Worm (Caenorhabditis elegans): Measurements from ENCODE around the gene ndua-7.

ndua-7 gene

ce11 chrII:13492948-13493347 is 1.5 kb downstream of the ndua-7 start, which contains the start of gene F45H10.2:
TSS of gene F45H10.2 (minus strand) at chrII:13493048.
- TF ChIP-seq T22C8.4 (GFP tag; IDR thresholded peaks at IDR 0.05) (no peak), ztf-23 (GFP tag; IDR thresholded peaks at IDR 0.05) (no peak), cog-1 (tag; optimal IDR thresholded peaks at IDR 0.05) (no peak), flt-1 (GFP tag; IDR thresholded peaks at IDR 0.05) (no peak), tab-1 (GFP tag; IDR thresholded peaks at IDR 0.05) (no peak), med-1 (GFP tag; optimal IDR thresholded peaks at IDR 0.05; ENCODE audit: insufficient read depth) (no peak), klf-2 (GFP tag; conservative IDR thresholded peaks at IDR 0.05) (no peak), ref-1 (GFP tag; conservative IDR thresholded peaks at IDR 0.05) (no peak), ztf-29 (GFP tag; IDR thresholded peaks at IDR 0.05) (no peak)

- TF ChIP-seq cog-1 (tag; optimal IDR thresholded peaks at IDR 0.05): no peak
- TF ChIP-seq ztf-29 (GFP tag; IDR thresholded peaks at IDR 0.05): no peak
- TF ChIP-seq med-1 (GFP tag; optimal IDR thresholded peaks at IDR 0.05; ENCODE audit: insufficient read depth): no peak
- TF ChIP-seq flt-1 (GFP tag; IDR thresholded peaks at IDR 0.05): no peak
- TF ChIP-seq T22C8.4 (GFP tag; IDR thresholded peaks at IDR 0.05): no peak
- no peak for TF ChIP-seq klf-2 (GFP tag; conservative IDR thresholded peaks at IDR 0.05)
- TF ChIP-seq ztf-23 (GFP tag; IDR thresholded peaks at IDR 0.05): no peak
- TF ChIP-seq tab-1 (GFP tag; IDR thresholded peaks at IDR 0.05): no peak
- no peak for TF ChIP-seq ref-1 (GFP tag; conservative IDR thresholded peaks at IDR 0.05)
Observed at ce11 chrII:13491254-13491889, 3.0 kb downstream of the ndua-7 start, which contains the start of gene alh-7. TSS of gene alh-7 (minus strand) at chrII:13491786.

- no peak for TF ChIP-seq klf-2 (GFP tag; conservative IDR thresholded peaks at IDR 0.05)
- TF ChIP-seq ztf-23 (GFP tag; IDR thresholded peaks at IDR 0.05): no peak
- TF ChIP-seq ref-1 (GFP tag; conservative IDR thresholded peaks at IDR 0.05): no peak
- no peak for TF ChIP-seq med-1 (GFP tag; optimal IDR thresholded peaks at IDR 0.05; ENCODE audit: insufficient read depth)
- no peak for TF ChIP-seq flt-1 (GFP tag; IDR thresholded peaks at IDR 0.05)
- TF ChIP-seq cog-1 (tag; optimal IDR thresholded peaks at IDR 0.05): no peak
- no peak for TF ChIP-seq ztf-29 (GFP tag; IDR thresholded peaks at IDR 0.05)
- no peak for TF ChIP-seq T22C8.4 (GFP tag; IDR thresholded peaks at IDR 0.05)
- no peak for TF ChIP-seq tab-1 (GFP tag; IDR thresholded peaks at IDR 0.05)
Observed at ce11 chrII:13489896-13490295, 4.5 kb downstream of the ndua-7 start.

- TF ChIP-seq flt-1 (GFP tag; IDR thresholded peaks at IDR 0.05): no peak
- no peak for TF ChIP-seq ztf-23 (GFP tag; IDR thresholded peaks at IDR 0.05)
- TF ChIP-seq ztf-29 (GFP tag; IDR thresholded peaks at IDR 0.05): no peak
- no peak for TF ChIP-seq med-1 (GFP tag; optimal IDR thresholded peaks at IDR 0.05; ENCODE audit: insufficient read depth)
Observed at ce11 chrII:13487563-13487962, 6.8 kb downstream of the ndua-7 start.

ce11 chrII:13485119-13485518 is 9.3 kb downstream of the ndua-7 start:
- TF ChIP-seq cog-1 (tag; optimal IDR thresholded peaks at IDR 0.05): no peak
- no peak for TF ChIP-seq med-1 (GFP tag; optimal IDR thresholded peaks at IDR 0.05; ENCODE audit: insufficient read depth)
- no peak for TF ChIP-seq ref-1 (GFP tag; conservative IDR thresholded peaks at IDR 0.05)
- TF ChIP-seq ztf-29 (GFP tag; IDR thresholded peaks at IDR 0.05): no peak

ce11 chrII:13484108-13484507 is 10.3 kb downstream of the ndua-7 start:
- TF ChIP-seq ztf-23 (GFP tag; IDR thresholded peaks at IDR 0.05) (no peak), T22C8.4 (GFP tag; IDR thresholded peaks at IDR 0.05) (no peak)

- TF ChIP-seq klf-2 (GFP tag; conservative IDR thresholded peaks at IDR 0.05) (no peak), ref-1 (GFP tag; conservative IDR thresholded peaks at IDR 0.05) (no peak), flt-1 (GFP tag; IDR thresholded peaks at IDR 0.05) (no peak), T22C8.4 (GFP tag; IDR thresholded peaks at IDR 0.05) (no peak), ztf-23 (GFP tag; IDR thresholded peaks at IDR 0.05) (no peak), cog-1 (tag; optimal IDR thresholded peaks at IDR 0.05) (no peak), tab-1 (GFP tag; IDR thresholded peaks at IDR 0.05) (no peak), ztf-29 (GFP tag; IDR thresholded peaks at IDR 0.05) (no peak), med-1 (GFP tag; optimal IDR thresholded peaks at IDR 0.05; ENCODE audit: insufficient read depth) (no peak)
Observed at ce11 chrII:13481781-13482455, 12.5 kb downstream of the ndua-7 start, which contains the start of gene E01G4.6. TSS of gene E01G4.6 (plus strand) at chrII:13482405.

- TF ChIP-seq flt-1 (GFP tag; IDR thresholded peaks at IDR 0.05) (no peak), T22C8.4 (GFP tag; IDR thresholded peaks at IDR 0.05) (no peak)
Observed at ce11 chrII:13479424-13479823, 15.0 kb downstream of the ndua-7 start.

- TF ChIP-seq cog-1 (tag; optimal IDR thresholded peaks at IDR 0.05) (no peak), med-1 (GFP tag; optimal IDR thresholded peaks at IDR 0.05; ENCODE audit: insufficient read depth) (no peak), klf-2 (GFP tag; conservative IDR thresholded peaks at IDR 0.05) (no peak), ref-1 (GFP tag; conservative IDR thresholded peaks at IDR 0.05) (no peak), tab-1 (GFP tag; IDR thresholded peaks at IDR 0.05) (no peak), T22C8.4 (GFP tag; IDR thresholded peaks at IDR 0.05) (no peak), ztf-29 (GFP tag; IDR thresholded peaks at IDR 0.05) (no peak; the same call in 1 of the 2 replicates), ztf-23 (GFP tag; IDR thresholded peaks at IDR 0.05) (no peak), flt-1 (GFP tag; IDR thresholded peaks at IDR 0.05) (no peak)
Observed at ce11 chrII:13477230-13477629, 17.2 kb downstream of the ndua-7 start.

- TF ChIP-seq tab-1 (GFP tag; IDR thresholded peaks at IDR 0.05) (no peak), ztf-23 (GFP tag; IDR thresholded peaks at IDR 0.05) (no peak), med-1 (GFP tag; optimal IDR thresholded peaks at IDR 0.05; ENCODE audit: insufficient read depth) (no peak), ref-1 (GFP tag; conservative IDR thresholded peaks at IDR 0.05) (no peak), klf-2 (GFP tag; conservative IDR thresholded peaks at IDR 0.05) (no peak), ztf-29 (GFP tag; IDR thresholded peaks at IDR 0.05) (no peak), T22C8.4 (GFP tag; IDR thresholded peaks at IDR 0.05) (no peak), cog-1 (tag; optimal IDR thresholded peaks at IDR 0.05) (no peak), flt-1 (GFP tag; IDR thresholded peaks at IDR 0.05) (no peak)
Observed at ce11 chrII:13472101-13472500, 22.3 kb downstream of the ndua-7 start, which contains the start of gene E01G4.5. TSS of gene E01G4.5 (plus strand) at chrII:13472401.

All from whole organism, midembryonic.